Fruit fly (Drosophila melanogaster): ENCODE measurements around the gene Apc.
A peak's percentile ranks its signal among the peaks of the same experiment; 100 is the strongest.

The Apc gene

DNA sequence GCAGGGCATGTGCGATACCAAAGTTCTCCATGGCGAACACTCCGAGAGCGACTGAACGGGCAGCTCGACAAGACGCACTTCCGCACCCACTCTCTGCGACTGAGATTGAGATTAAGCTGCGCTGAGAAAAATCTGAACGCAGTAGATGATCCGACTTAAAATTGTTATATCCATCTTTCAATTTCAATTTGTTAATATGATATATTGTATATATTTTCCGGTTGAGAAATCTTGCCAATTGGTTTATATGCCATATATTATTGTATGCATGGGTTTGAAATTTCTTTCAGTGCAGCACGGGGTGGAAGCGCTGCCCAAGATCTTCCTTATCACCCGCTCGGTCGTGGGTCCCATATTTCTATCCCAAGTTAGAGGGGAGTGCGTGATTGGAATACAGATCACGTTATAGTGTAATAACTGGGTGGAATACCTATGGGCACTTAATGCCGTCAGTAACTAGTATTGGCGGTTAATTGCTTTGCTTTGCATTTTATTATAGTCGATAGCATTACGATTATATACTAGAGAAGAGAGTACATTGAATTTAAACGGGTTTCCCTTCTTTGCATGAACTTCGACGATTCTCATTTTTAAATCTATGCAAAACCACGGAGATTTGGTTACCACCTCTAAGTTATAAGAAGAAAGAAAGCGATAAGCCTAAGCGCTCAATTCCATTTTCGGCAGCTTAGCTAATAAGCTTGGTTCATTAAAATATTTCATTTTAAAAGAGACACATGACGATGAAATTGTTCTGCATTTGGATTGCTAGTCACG is 35.7 kb upstream of the Apc start, which contains the start of the genes Nepl19 and Nepl20 (continued):
- TF ChIP-seq pita (GFP tag; optimal IDR thresholded peaks at IDR 0.05) (no peak), CG11696 (GFP tag; IDR thresholded peaks at IDR 0.05) (peak; percentile 59; the same call in 1 of the 2 replicates), Gsc (GFP tag; IDR thresholded peaks at IDR 0.05) (peak; percentile 49), fd3F (GFP tag; optimal IDR thresholded peaks at IDR 0.05) (peak; percentile 51), CG9609 (GFP tag; optimal IDR thresholded peaks at IDR 0.05) (no peak), Usf (GFP tag; optimal IDR thresholded peaks at IDR 0.05) (peak; percentile 48), Kr (GFP tag; optimal IDR thresholded peaks at IDR 0.05) (no peak), Fer1 (GFP tag; optimal IDR thresholded peaks at IDR 0.05) (peak; percentile 87), Dek (tag; optimal IDR thresholded peaks at IDR 0.05) (peak; percentile 67), Deaf1 (tag; optimal IDR thresholded peaks at IDR 0.05) (peak; percentile 44), chinmo (GFP tag; IDR thresholded peaks at IDR 0.05; ENCODE audit: partially characterized antibody) (no peak), CG8944 (GFP tag; optimal IDR thresholded peaks at IDR 0.05) (peak; percentile 14), pzg (GFP tag; optimal IDR thresholded peaks at IDR 0.05) (peak; percentile 3), CrebB (tag; optimal IDR thresholded peaks at IDR 0.05) (peak; percentile 56), CG30020 (tag; optimal IDR thresholded peaks at IDR 0.05) (no peak), jigr1 (GFP tag; IDR thresholded peaks at IDR 0.05) (peak; percentile 45; the same call in 1 of the 3 replicates), kah (GFP tag; optimal IDR thresholded peaks at IDR 0.05) (peak; percentile 49), CG6765 (GFP tag; optimal IDR thresholded peaks at IDR 0.05) (peak; percentile 72), CG14667 (GFP tag; IDR thresholded peaks at IDR 0.05) (peak; percentile 71), CG9817 (tag; optimal IDR thresholded peaks at IDR 0.05) (peak; percentile 66), CG14014 (GFP tag; IDR thresholded peaks at IDR 0.05) (peak; percentile 72), CG9437 (GFP tag; optimal IDR thresholded peaks at IDR 0.05) (peak; percentile 49), MESR4 (GFP tag; optimal IDR thresholded peaks at IDR 0.05) (peak; percentile 13), CG2202 (tag; optimal IDR thresholded peaks at IDR 0.05) (peak; percentile 55), NFAT (GFP tag; IDR thresholded peaks at IDR 0.05) (peak; percentile 46; the same call in 1 of the 2 replicates), Doc2 (GFP tag; IDR thresholded peaks at IDR 0.05) (peak; percentile 44; the same call in 1 of the 2 replicates), CG2129 (GFP tag; IDR thresholded peaks at IDR 0.05; ENCODE audit: partially characterized antibody) (no peak), Mrtf (GFP tag; IDR thresholded peaks at IDR 0.05) (peak; percentile 77), CG13287 (GFP tag; IDR thresholded peaks at IDR 0.05; ENCODE audit: partially characterized antibody) (no peak), HHEX (GFP tag; optimal IDR thresholded peaks at IDR 0.05) (peak; percentile 81), inv (GFP tag; IDR thresholded peaks at IDR 0.05; ENCODE audit: partially characterized antibody) (no peak), Aef1 (GFP tag; IDR thresholded peaks at IDR 0.05) (peak; percentile 56; the same call in 2 of the 3 replicates), CG3163 (GFP tag; optimal IDR thresholded peaks at IDR 0.05) (no peak), CG7745 (tag; optimal IDR thresholded peaks at IDR 0.05) (no peak), CG7372 (GFP tag; IDR thresholded peaks at IDR 0.05) (peak; percentile 80), gro (GFP tag; optimal IDR thresholded peaks at IDR 0.05) (no peak), CG7271 (tag; optimal IDR thresholded peaks at IDR 0.05) (no peak), onecut (GFP tag; IDR thresholded peaks at IDR 0.05) (peak; percentile 66), Eip74EF (GFP tag; optimal IDR thresholded peaks at IDR 0.05) (peak in 1 of 2 experiments; percentile 84), CG18262 (tag; optimal IDR thresholded peaks at IDR 0.05) (peak; percentile 84), CG10979 (tag; optimal IDR thresholded peaks at IDR 0.05) (peak; percentile 80), ara (GFP tag; IDR thresholded peaks at IDR 0.05) (peak; percentile 87), tx (GFP tag; optimal IDR thresholded peaks at IDR 0.05) (no peak), kay (GFP tag; optimal IDR thresholded peaks at IDR 0.05) (peak; percentile 25), CG8281 (tag; optimal IDR thresholded peaks at IDR 0.05) (peak; percentile 37), NC2α (GFP tag; optimal IDR thresholded peaks at IDR 0.05) (no peak), CG16815 (GFP tag; optimal IDR thresholded peaks at IDR 0.05) (peak; percentile 71), CG7357 (GFP tag; IDR thresholded peaks at IDR 0.05) (peak; percentile 71)
